Worm (Caenorhabditis elegans) whole organism, L1 larva: ENCODE data around the gene F44E5.15.

Experiments used
- C34B4.2 ChIP-seq: sonication (generic microtip); optimal IDR thresholded peaks from 2 replicates; lab custom pipeline; 2017; ENCODE audit warnings: mild to moderate bottlenecking, missing genetic modification characterization, missing compliant biosample characterization
- aha-1 ChIP-seq: fragments of 150-350 bp; optimal IDR thresholded peaks from 2 replicates; lab custom pipeline; 2014; ENCODE audit warnings: missing biosample characterization, missing genetic modification characterization
- alr-1 ChIP-seq: fragments of 200-800 bp; sonication (Bioruptor generic); optimal IDR thresholded peaks from 2 replicates; lab custom pipeline; 2018; ENCODE audit warnings: borderline replicate concordance, mild to moderate bottlenecking, missing genetic modification characterization, missing compliant biosample characterization
- aly-2 ChIP-seq: fragments of 150-350 bp; optimal IDR thresholded peaks from 2 replicates; lab custom pipeline; 2014; ENCODE audit warnings: missing biosample characterization, missing genetic modification characterization
- ceh-63 ChIP-seq: fragments of 200-800 bp; sonication (Bioruptor generic); optimal IDR thresholded peaks from 2 replicates; lab custom pipeline; 2018; ENCODE audit warnings: mild to moderate bottlenecking, missing genetic modification characterization, missing compliant biosample characterization
- ceh-8 ChIP-seq: fragments of 200-800 bp; sonication (Bioruptor generic); optimal IDR thresholded peaks from 2 replicates; lab custom pipeline; 2018; ENCODE audit warnings: mild to moderate bottlenecking, missing genetic modification characterization, moderate library complexity, missing compliant biosample characterization
- ceh-82 ChIP-seq, 3 experiments: fragments of 150-350 bp in 1 of 3; sonication (generic microtip) in 2 of 3; optimal IDR thresholded peaks; 2 replicates each; lab custom pipeline; 2014 to 2017; ENCODE audit warnings: missing biosample characterization in 3 of 3, missing genetic modification characterization in 3 of 3
- ceh-88 ChIP-seq: fragments of 200-800 bp; sonication (Bioruptor generic); IDR thresholded peaks from 2 replicates; pipeline ENCODE4 v1.3.6; 2022; ENCODE audit warnings: missing genetic modification characterization, missing compliant biosample characterization
- dpl-1 ChIP-seq, 3 experiments: fragments of 150-350 bp in 2 of 3; sonication (generic microtip) in 1 of 3; optimal IDR thresholded peaks; 2 replicates each; lab custom pipeline; 2014 to 2017; ENCODE audit warnings: missing biosample characterization in 3 of 3, missing genetic modification characterization in 3 of 3, missing genetic modification reagents in 3 of 3
- dsc-1 ChIP-seq: sonication (generic microtip); optimal IDR thresholded peaks from 2 replicates; lab custom pipeline; 2016; ENCODE audit warnings: mild to moderate bottlenecking, missing genetic modification characterization, missing compliant biosample characterization
- elt-2 ChIP-seq: sonication (generic microtip); optimal IDR thresholded peaks from 2 replicates; lab custom pipeline; 2016; ENCODE audit warnings: missing genetic modification characterization, mild to moderate bottlenecking, inconsistent platforms, missing compliant biosample characterization, missing genetic modification reagents
- elt-3 ChIP-seq, 6 experiments: fragments of 150-350 bp in 1 of 6; sonication (generic microtip); optimal IDR thresholded peaks; 2 replicates each; lab custom pipeline; 2017 to 2018; ENCODE audit warnings: missing biosample characterization in 6 of 6, missing genetic modification characterization in 6 of 6, inconsistent platforms in 1 of 6
- ets-5 ChIP-seq: fragments of 200-800 bp; sonication (Bioruptor generic); IDR thresholded peaks from 2 replicates; pipeline ENCODE4 v1.3.6; 2022; ENCODE audit warnings: missing genetic modification characterization, missing compliant biosample characterization
- fkh-10 ChIP-seq: sonication (generic microtip); optimal IDR thresholded peaks from 2 replicates; lab custom pipeline; 2017; ENCODE audit warnings: missing biosample characterization, missing genetic modification reagents, missing genetic modification characterization
- grh-1 ChIP-seq: fragments of 200-800 bp; sonication (Bioruptor generic); IDR thresholded peaks from 2 replicates; pipeline ENCODE4 v1.3.6; 2022; ENCODE audit warnings: missing genetic modification reagents, missing genetic modification characterization, missing compliant biosample characterization
- hlh-4 ChIP-seq: sonication (generic microtip); optimal IDR thresholded peaks from 2 replicates; lab custom pipeline; 2016; ENCODE audit warnings: mild to moderate bottlenecking, missing genetic modification characterization, missing compliant biosample characterization
- jun-1 ChIP-seq: fragments of 150-350 bp; optimal IDR thresholded peaks from 2 replicates; lab custom pipeline; 2014; ENCODE audit warnings: missing biosample characterization, missing genetic modification reagents, missing genetic modification characterization
- lin-14 ChIP-seq: fragments of 200-800 bp; sonication (Bioruptor generic); optimal IDR thresholded peaks from 2 replicates; lab custom pipeline; 2018; ENCODE audit warnings: mild to moderate bottlenecking, missing genetic modification characterization, moderate library complexity, missing compliant biosample characterization
- lin-39 ChIP-seq: fragments of 150-350 bp; optimal IDR thresholded peaks from 2 replicates; lab custom pipeline; 2014; ENCODE audit warnings: missing biosample characterization, missing genetic modification reagents, missing genetic modification characterization
- lsy-2 ChIP-seq, 2 experiments: fragments of 150-350 bp; optimal IDR thresholded peaks; 2 replicates each; lab custom pipeline; 2014; ENCODE audit warnings: missing biosample characterization in 2 of 2, missing genetic modification characterization in 2 of 2
- mab-9 ChIP-seq: fragments of 200-800 bp; sonication (Bioruptor generic); IDR thresholded peaks from 2 replicates; pipeline ENCODE4 v1.3.6; 2022; ENCODE audit warnings: missing genetic modification reagents, missing genetic modification characterization, missing compliant biosample characterization
- mep-1 ChIP-seq: fragments of 150-350 bp; optimal IDR thresholded peaks from 2 replicates; lab custom pipeline; 2014; ENCODE audit warnings: missing biosample characterization, missing genetic modification characterization
- nhr-19 ChIP-seq: fragments of 200-800 bp; sonication (Bioruptor generic); conservative IDR thresholded peaks from 2 replicates; pipeline ENCODE4 v1.3.6; 2022; ENCODE audit warnings: missing genetic modification characterization, missing compliant biosample characterization
- nhr-28 ChIP-seq: fragments of 150-350 bp; optimal IDR thresholded peaks from 2 replicates; lab custom pipeline; 2014; ENCODE audit warnings: missing biosample characterization, missing genetic modification characterization
- nhr-77 ChIP-seq: fragments of 150-350 bp; optimal IDR thresholded peaks from 2 replicates; lab custom pipeline; 2014; ENCODE audit warnings: missing biosample characterization, missing genetic modification characterization
- nhr-90 ChIP-seq: sonication (generic microtip); optimal IDR thresholded peaks from 2 replicates; lab custom pipeline; 2016; ENCODE audit warnings: mild to moderate bottlenecking, missing genetic modification characterization, missing compliant biosample characterization; ENCODE audit not compliant: poor library complexity
- pax-3 ChIP-seq: fragments of 200-800 bp; sonication (Bioruptor generic); optimal IDR thresholded peaks from 2 replicates; lab custom pipeline; 2018; ENCODE audit warnings: mild to moderate bottlenecking, missing genetic modification characterization, moderate library complexity, missing compliant biosample characterization
- pqm-1 ChIP-seq: sonication (generic microtip); optimal IDR thresholded peaks from 3 replicates; lab custom pipeline; 2017; ENCODE audit warnings: missing biosample characterization, missing genetic modification characterization
- rnt-1 ChIP-seq: sonication (generic microtip); optimal IDR thresholded peaks from 2 replicates; lab custom pipeline; 2016; ENCODE audit warnings: mild to moderate bottlenecking, missing genetic modification characterization, moderate library complexity, missing compliant biosample characterization
- sox-4 ChIP-seq: sonication (generic microtip); optimal IDR thresholded peaks from 2 replicates; lab custom pipeline; 2016; ENCODE audit warnings: missing genetic modification characterization, missing compliant biosample characterization
- sup-37 ChIP-seq: fragments of 200-800 bp; sonication (Bioruptor generic); optimal IDR thresholded peaks from 2 replicates; lab custom pipeline; 2018; ENCODE audit warnings: mild to moderate bottlenecking, missing genetic modification characterization, missing compliant biosample characterization
- unc-30 ChIP-seq: sonication (generic microtip); optimal IDR thresholded peaks from 2 replicates; lab custom pipeline; 2017; ENCODE audit warnings: missing biosample characterization, missing genetic modification characterization
- unc-98 ChIP-seq: fragments of 200-800 bp; sonication (Bioruptor generic); IDR thresholded peaks from 2 replicates; pipeline ENCODE4 v1.3.6; 2022; ENCODE audit warnings: missing genetic modification characterization, missing compliant biosample characterization
- vab-15 ChIP-seq: sonication (generic microtip); optimal IDR thresholded peaks from 2 replicates; lab custom pipeline; 2017; ENCODE audit warnings: missing genotype, mild to moderate bottlenecking, missing genetic modification characterization, missing compliant biosample characterization
- xbp-1 ChIP-seq: sonication (generic microtip); optimal IDR thresholded peaks from 2 replicates; lab custom pipeline; 2016; ENCODE audit warnings: missing genetic modification characterization, missing compliant biosample characterization
- zip-4 ChIP-seq: fragments of 200-800 bp; sonication (Bioruptor generic); optimal IDR thresholded peaks from 2 replicates; lab custom pipeline; 2018; ENCODE audit warnings: mild to moderate bottlenecking, missing genetic modification characterization, moderate library complexity, missing compliant biosample characterization

The F44E5.15 gene

ce11 chrII:11802451-11802850 is 30.0 kb downstream of the F44E5.15 start, which contains the start of gene F43G6.17:
Gene F43G6.17, plus strand, starts transcription at chrII:11802751.
- no peak for TF ChIP-seq ceh-8 (GFP tag; lab: Kevin White, UChicago)
- TF ChIP-seq pqm-1 (tag; lab: Kevin White, UChicago), result no peak
- TF ChIP-seq ceh-82 (tag; optimal IDR thresholded peaks at IDR 0.05; lab: Kevin White, UChicago), result no peak
- no peak for TF ChIP-seq hlh-4 (tag; lab: Kevin White, UChicago)
- TF ChIP-seq jun-1, result no peak
- TF ChIP-seq zip-4 (GFP tag; lab: Kevin White, UChicago), result no peak
- no peak for TF ChIP-seq nhr-19 (GFP tag; lab: Robert Waterston, UW)
- no peak for TF ChIP-seq unc-98 (GFP tag; lab: Robert Waterston, UW)
- no peak for TF ChIP-seq mep-1 (tag; lab: Kevin White, UChicago)
- TF ChIP-seq nhr-28 (tag; lab: Kevin White, UChicago), result no peak
- TF ChIP-seq ets-5, result no peak
- no peak for TF ChIP-seq xbp-1 (tag; lab: Kevin White, UChicago)
- TF ChIP-seq aha-1, result no peak

- no peak for TF ChIP-seq C34B4.2 (tag; lab: Kevin White, UChicago)
- TF ChIP-seq sup-37 (GFP tag; lab: Kevin White, UChicago), result no peak
- no peak for TF ChIP-seq ceh-82 (tag; optimal IDR thresholded peaks at IDR 0.05; lab: Kevin White, UChicago)
- TF ChIP-seq mep-1 (tag; lab: Kevin White, UChicago), result no peak
- no peak for TF ChIP-seq aha-1
- TF ChIP-seq alr-1 (tag; lab: Kevin White, UChicago), result no peak
- TF ChIP-seq unc-98 (GFP tag; lab: Robert Waterston, UW), result no peak
- no peak for TF ChIP-seq aly-2 (tag; lab: Kevin White, UChicago)
- TF ChIP-seq zip-4 (GFP tag; lab: Kevin White, UChicago), result no peak
- TF ChIP-seq lin-39, result no peak
These were observed 33.8 kb downstream of the F44E5.15 start, which contains the start of gene jmjd-1.1 for ce11 chrII:11806256-11806655. Gene jmjd-1.1, plus strand, starts transcription at chrII:11806556.

- no peak for TF ChIP-seq ceh-88 (GFP tag; lab: Robert Waterston, UW)
- TF ChIP-seq xbp-1 (tag; lab: Kevin White, UChicago), result no peak
- no peak for TF ChIP-seq dpl-1 (GFP tag; optimal IDR thresholded peaks at IDR 0.05; lab: Kevin White, UChicago)
- TF ChIP-seq pax-3 (tag; lab: Kevin White, UChicago), result no peak
- TF ChIP-seq elt-3 (tag; optimal IDR thresholded peaks at IDR 0.05; lab: Kevin White, UChicago), result no peak
- TF ChIP-seq grh-1 (GFP tag; lab: Robert Waterston, UW), result no peak
- TF ChIP-seq ceh-63 (GFP tag; lab: Kevin White, UChicago), result no peak
- no peak for TF ChIP-seq dsc-1 (tag; lab: Kevin White, UChicago)
- TF ChIP-seq unc-30 (tag; lab: Kevin White, UChicago), result no peak
- no peak for TF ChIP-seq sox-4 (tag; lab: Kevin White, UChicago)
- TF ChIP-seq rnt-1 (tag; lab: Kevin White, UChicago), result no peak
- no peak for TF ChIP-seq mab-9 (GFP tag; lab: Robert Waterston, UW)
- TF ChIP-seq alr-1 (tag; lab: Kevin White, UChicago), result no peak
- TF ChIP-seq fkh-10, result no peak
- no peak for TF ChIP-seq nhr-90 (tag; lab: Kevin White, UChicago)
- TF ChIP-seq nhr-77 (tag; lab: Kevin White, UChicago), result no peak
These were observed 36.5 kb downstream of the F44E5.15 start, which contains the start of gene F43G6.10 for ce11 chrII:11808979-11809378. Gene F43G6.10, plus strand, starts transcription at chrII:11809349.

- TF ChIP-seq lsy-2 (tag; optimal IDR thresholded peaks at IDR 0.05; lab: Kevin White, UChicago), result no peak
- no peak for TF ChIP-seq vab-15 (tag; lab: Kevin White, UChicago)
- no peak for TF ChIP-seq dpl-1 (GFP tag; optimal IDR thresholded peaks at IDR 0.05; lab: Kevin White, UChicago)
- no peak for TF ChIP-seq lin-14 (GFP tag; lab: Kevin White, UChicago)
- TF ChIP-seq aly-2 (tag; lab: Kevin White, UChicago), result no peak
- no peak for TF ChIP-seq sox-4 (tag; lab: Kevin White, UChicago)
- TF ChIP-seq elt-2 (tag; lab: Kevin White, UChicago), result no peak
These were observed 38.0 kb downstream of the F44E5.15 start, which contains the start of gene F43G6.7 for ce11 chrII:11810436-11810835. Gene F43G6.7, plus strand, starts transcription at chrII:11810790.
